Worm (Caenorhabditis elegans) whole organism, L4 larva: ENCODE measurements around the gene picd-1.

Experiments
- F10B5.3 ChIP-seq: sonication (generic microtip); optimal IDR thresholded peaks from 2 replicates; lab custom pipeline; 2016; ENCODE audit warnings: mild to moderate bottlenecking, missing genetic modification characterization, missing compliant biosample characterization
- F26F4.8 ChIP-seq: fragments of 200-800 bp; sonication (Bioruptor generic); conservative IDR thresholded peaks from 2 replicates; pipeline ENCODE4 v1.3.6; 2022; ENCODE audit warnings: missing genetic modification characterization, missing compliant biosample characterization
- aly-2 ChIP-seq: sonication (generic microtip); optimal IDR thresholded peaks from 2 replicates; lab custom pipeline; 2018; ENCODE audit warnings: missing biosample characterization, missing genetic modification characterization
- ceh-32 ChIP-seq: sonication (generic microtip); optimal IDR thresholded peaks from 2 replicates; lab custom pipeline; 2016; ENCODE audit warnings: mild to moderate bottlenecking, missing genetic modification characterization, missing compliant biosample characterization; ENCODE audit not compliant: poor library complexity
- daf-16 ChIP-seq, 3 experiments: sonication (generic microtip); optimal IDR thresholded peaks; 2 replicates each; lab custom pipeline; 2016 to 2017; ENCODE audit warnings: missing genetic modification characterization in 3 of 3, missing genetic modification reagents in 3 of 3, mild to moderate bottlenecking in 2 of 3, missing compliant biosample characterization in 2 of 3, missing biosample characterization in 1 of 3, moderate library complexity in 1 of 3
- lin-15B ChIP-seq: fragments of 150-350 bp; sonication (generic microtip); optimal IDR thresholded peaks from 3 replicates; lab custom pipeline; 2014; ENCODE audit warnings: missing biosample characterization, missing genetic modification characterization
- mdl-1 ChIP-seq, 2 experiments: fragments of 150-350 bp in 1 of 2; sonication (generic microtip) in 1 of 2; optimal IDR thresholded peaks; 2 replicates each; lab custom pipeline; 2014 to 2017; ENCODE audit warnings: missing biosample characterization in 2 of 2, missing genetic modification characterization in 2 of 2
- nhr-10 ChIP-seq: fragments of 150-350 bp; optimal IDR thresholded peaks from 2 replicates; lab custom pipeline; 2014; ENCODE audit warnings: missing biosample characterization, missing genetic modification characterization
- nhr-111 ChIP-seq: fragments of 200-800 bp; sonication (Bioruptor generic); optimal IDR thresholded peaks from 2 replicates; lab custom pipeline; 2018; ENCODE audit warnings: mild to moderate bottlenecking, missing genetic modification characterization, missing compliant biosample characterization
- nhr-6 ChIP-seq: fragments of 150-350 bp; optimal IDR thresholded peaks from 2 replicates; lab custom pipeline; 2014; ENCODE audit warnings: missing biosample characterization, missing genetic modification characterization
- nhr-77 ChIP-seq: fragments of 150-350 bp; optimal IDR thresholded peaks from 2 replicates; lab custom pipeline; 2014; ENCODE audit warnings: missing biosample characterization, missing genetic modification characterization
- unc-62 ChIP-seq, 3 experiments: fragments of 150-350 bp in 1 of 3; sonication (generic microtip); optimal IDR thresholded peaks in 2 of 3; peaks in 1 of 3; 1 replicate in 1 of 3; 2 replicates in 2 of 3; lab custom pipeline; 2014 to 2017; ENCODE audit warnings: missing biosample characterization in 3 of 3, missing genetic modification characterization in 3 of 3, missing genetic modification reagents in 3 of 3, missing genotype in 1 of 3
- ztf-11 ChIP-seq: fragments of 150-350 bp; optimal IDR thresholded peaks from 2 replicates; lab custom pipeline; 2014; ENCODE audit warnings: missing biosample characterization, missing genetic modification characterization
- ztf-7 ChIP-seq: fragments of 150-350 bp; optimal IDR thresholded peaks from 2 replicates; lab custom pipeline; 2014; ENCODE audit warnings: missing biosample characterization, missing genetic modification characterization

- TF ChIP-seq nhr-10 (tag; lab: Kevin White, UChicago), result no peak
- TF ChIP-seq mdl-1 (tag; optimal IDR thresholded peaks at IDR 0.05; lab: Kevin White, UChicago), result no peak
- no peak for TF ChIP-seq lin-15B
- no peak for TF ChIP-seq aly-2
- TF ChIP-seq F26F4.8, result no peak
- no peak for TF ChIP-seq F10B5.3
- TF ChIP-seq ztf-7 (tag; lab: Kevin White, UChicago), result no peak
- no peak for TF ChIP-seq daf-16 (GFP tag; optimal IDR thresholded peaks at IDR 0.05; lab: Kevin White, UChicago)
- TF ChIP-seq daf-16 (tag; optimal IDR thresholded peaks at IDR 0.05; lab: Kevin White, UChicago), result no peak
- peak in 1 of 2 experiments; percentile 82 for TF ChIP-seq unc-62 (GFP tag; optimal IDR thresholded peaks at IDR 0.05 in 1 of 2; lab: Kevin White, UChicago)
- no peak for TF ChIP-seq unc-62 (tag; optimal IDR thresholded peaks at IDR 0.05; lab: Kevin White, UChicago)
- no peak for TF ChIP-seq ceh-32
- no peak for TF ChIP-seq ztf-11 (tag; lab: Kevin White, UChicago)
- TF ChIP-seq nhr-77, result no peak
- no peak for TF ChIP-seq nhr-111
- TF ChIP-seq nhr-6 (tag; lab: Kevin White, UChicago), result no peak
Measured at ce11 chrV:141257-141656, 36.6 kb downstream of the picd-1 start, which contains the start of gene W03F9.11.
